Fruit fly (Drosophila melanogaster): ENCODE results near the gene CG12177.

DNA sequence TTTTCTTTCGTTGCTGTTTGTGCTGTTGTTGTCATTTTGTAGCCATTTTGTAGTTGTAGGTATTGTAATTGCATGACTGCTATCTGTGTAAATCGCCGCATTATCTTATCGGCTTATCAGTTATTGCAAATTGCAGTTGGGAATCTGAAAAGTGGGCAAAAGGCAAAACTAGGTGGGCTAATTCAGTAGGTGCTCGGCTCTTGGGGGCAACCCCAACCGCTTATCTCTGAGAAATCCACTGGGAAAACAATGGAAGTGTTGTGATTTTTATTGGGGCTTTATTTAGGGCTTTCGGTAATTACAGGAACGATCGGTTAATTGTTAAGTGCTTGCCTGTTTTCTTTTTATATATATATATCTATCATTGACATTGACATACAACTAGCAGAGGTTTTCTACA, 29.1 kb downstream of the CG12177 start:
- no peak for TF ChIP-seq pan (optimal IDR thresholded peaks at IDR 0.05)
- TF ChIP-seq usp (GFP tag; optimal IDR thresholded peaks at IDR 0.05): no peak
- no peak for TF ChIP-seq psq (optimal IDR thresholded peaks at IDR 0.05)
- TF ChIP-seq Dll (optimal IDR thresholded peaks at IDR 0.05): no peak
- no peak for TF ChIP-seq EcR (GFP tag; optimal IDR thresholded peaks at IDR 0.05)
- no peak for TF ChIP-seq CG8478 (optimal IDR thresholded peaks at IDR 0.05)

Data from whole organism.